Worm (Caenorhabditis elegans) whole organism, midembryonic: Measurements from ENCODE around the gene hlb-1.
A peak's percentile ranks its signal among the peaks of the same experiment; 100 is the strongest.

ENCODE experiments used
- T22C8.4 ChIP-seq: fragments of 200-800 bp; sonication (Bioruptor generic); IDR thresholded peaks from 2 replicates; pipeline ENCODE4 v1.3.6; 2022; ENCODE audit warnings: missing genetic modification characterization, missing compliant biosample characterization
- cog-1 ChIP-seq: sonication (generic microtip); optimal IDR thresholded peaks from 2 replicates; lab custom pipeline; 2016; ENCODE audit warnings: missing genetic modification characterization, missing compliant biosample characterization
- flt-1 ChIP-seq: fragments of 200-800 bp; sonication (Bioruptor generic); IDR thresholded peaks from 2 replicates; pipeline ENCODE4 v1.3.6; 2022; ENCODE audit warnings: missing genetic modification characterization, missing compliant biosample characterization
- klf-2 ChIP-seq: fragments of 200-800 bp; sonication (Bioruptor generic); conservative IDR thresholded peaks from 2 replicates; pipeline ENCODE4 v1.3.6; 2022; ENCODE audit warnings: missing genetic modification reagents, missing genetic modification characterization, missing compliant biosample characterization
- med-1 ChIP-seq: sonication (generic microtip); optimal IDR thresholded peaks from 2 replicates; lab custom pipeline; 2017; ENCODE audit warnings: missing genetic modification characterization, mild to moderate bottlenecking, missing compliant biosample characterization, antibody characterized with exemption, missing genetic modification reagents; ENCODE audit not compliant: insufficient read depth
- ref-1 ChIP-seq: fragments of 200-800 bp; sonication (Bioruptor generic); conservative IDR thresholded peaks from 2 replicates; pipeline ENCODE4 v1.3.6; 2022; ENCODE audit warnings: missing genetic modification reagents, missing genetic modification characterization, missing compliant biosample characterization
- tab-1 ChIP-seq: fragments of 200-800 bp; sonication (Bioruptor generic); IDR thresholded peaks from 2 replicates; pipeline ENCODE4 v1.3.6; 2022; ENCODE audit warnings: missing genetic modification characterization, missing compliant biosample characterization
- ztf-23 ChIP-seq: fragments of 200-800 bp; sonication (Bioruptor generic); IDR thresholded peaks from 2 replicates; pipeline ENCODE4 v1.3.6; 2022; ENCODE audit warnings: missing genetic modification reagents, missing genetic modification characterization, missing compliant biosample characterization
- ztf-29 ChIP-seq: fragments of 200-800 bp; sonication (Bioruptor generic); IDR thresholded peaks from 2 replicates; pipeline ENCODE4 v1.3.6; 2022; ENCODE audit warnings: missing genetic modification reagents, missing genetic modification characterization, missing compliant biosample characterization

Gene hlb-1

DNA sequence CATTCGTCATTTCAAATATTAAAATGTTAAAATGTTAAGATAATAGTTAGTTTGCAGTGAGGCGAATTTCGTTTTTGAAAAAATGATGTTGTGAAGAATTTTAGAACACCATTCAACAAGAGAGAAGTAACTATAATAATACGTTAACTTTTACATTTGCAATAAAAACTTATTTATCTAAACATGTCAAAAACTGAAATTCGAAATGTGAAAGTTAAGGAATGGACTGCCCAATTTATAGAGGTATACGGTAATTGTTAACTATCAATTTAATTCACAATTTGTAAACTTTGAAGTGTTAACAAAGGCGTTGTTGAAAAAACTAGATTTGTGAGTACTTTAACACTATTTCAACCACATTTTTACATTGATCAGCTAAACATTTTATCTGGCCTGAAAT lies 21.2 kb upstream of the hlb-1 start:
- TF ChIP-seq ztf-29 = no peak
- no peak for TF ChIP-seq ztf-23 (GFP tag; lab: Robert Waterston, UW)
- TF ChIP-seq med-1 = no peak
- TF ChIP-seq klf-2 (GFP tag; lab: Robert Waterston, UW) = no peak
- TF ChIP-seq T22C8.4 (GFP tag; lab: Robert Waterston, UW) = no peak
- no peak for TF ChIP-seq flt-1 (GFP tag; lab: Robert Waterston, UW)
- no peak for TF ChIP-seq cog-1 (tag; lab: Kevin White, UChicago)
- TF ChIP-seq ref-1 = no peak
- TF ChIP-seq tab-1 (GFP tag; lab: Robert Waterston, UW) = no peak

DNA sequence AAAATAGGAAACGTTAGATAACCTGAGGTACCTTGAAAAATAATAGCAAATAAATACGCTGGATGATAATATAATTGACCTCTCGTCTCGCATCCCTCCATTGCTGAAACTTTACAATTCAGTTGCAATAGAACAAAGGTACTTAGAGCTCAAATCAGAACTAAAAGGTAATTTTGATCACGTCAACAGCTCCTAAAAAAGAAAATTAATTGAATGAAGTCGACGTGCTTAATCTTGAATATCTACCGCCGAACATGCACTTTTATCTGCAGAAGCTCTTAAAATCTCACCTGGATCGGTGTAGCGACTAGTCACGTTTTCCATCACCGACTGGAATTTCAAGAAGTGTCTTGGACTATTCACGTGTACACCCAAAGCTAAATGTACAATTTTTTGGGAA lies 20.8 kb upstream of the hlb-1 start, which contains the start of gene sra-39:
sra-39 (minus strand) TSS at position 101 of the 400 bp plus-strand sequence.
- TF ChIP-seq ztf-23 (GFP tag; lab: Robert Waterston, UW) = no peak
- TF ChIP-seq flt-1 (GFP tag; lab: Robert Waterston, UW) = no peak
- no peak for TF ChIP-seq cog-1 (tag; lab: Kevin White, UChicago)
- TF ChIP-seq ztf-29 = no peak
- TF ChIP-seq med-1 = no peak
- TF ChIP-seq T22C8.4 (GFP tag; lab: Robert Waterston, UW) = no peak
- TF ChIP-seq tab-1 (GFP tag; lab: Robert Waterston, UW) = no peak
- TF ChIP-seq ref-1 = no peak
- TF ChIP-seq klf-2 (GFP tag; lab: Robert Waterston, UW) = no peak

DNA sequence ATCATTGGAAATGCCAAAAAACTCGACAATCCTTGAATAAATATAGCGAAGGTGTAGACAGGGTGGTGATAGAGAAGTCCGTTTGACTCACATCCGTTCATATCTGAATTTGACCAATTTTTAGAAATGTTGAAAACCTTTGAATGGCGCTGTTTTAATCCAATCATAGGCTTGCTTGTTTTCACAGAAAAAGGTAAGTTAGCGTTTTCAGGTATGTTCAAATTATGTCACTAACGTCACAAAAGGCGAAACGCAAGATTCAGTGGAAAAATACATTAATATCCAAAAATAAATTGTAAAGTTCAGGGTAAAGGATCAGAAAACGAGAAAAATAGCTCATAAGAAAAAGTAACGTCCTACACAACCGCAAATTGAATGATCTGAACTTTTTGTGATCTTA lies 17.5 kb upstream of the hlb-1 start, which contains the start of gene sra-38:
sra-38 (minus strand) TSS at position 101 of the 400 bp plus-strand sequence.
- TF ChIP-seq ztf-23 (GFP tag; lab: Robert Waterston, UW) = no peak
- TF ChIP-seq tab-1 (GFP tag; lab: Robert Waterston, UW) = no peak
- no peak for TF ChIP-seq flt-1 (GFP tag; lab: Robert Waterston, UW)
- no peak for TF ChIP-seq cog-1 (tag; lab: Kevin White, UChicago)
- TF ChIP-seq ztf-29 = no peak
- no peak for TF ChIP-seq klf-2 (GFP tag; lab: Robert Waterston, UW)
- TF ChIP-seq med-1 = no peak
- TF ChIP-seq ref-1 = no peak
- no peak for TF ChIP-seq T22C8.4 (GFP tag; lab: Robert Waterston, UW)

DNA sequence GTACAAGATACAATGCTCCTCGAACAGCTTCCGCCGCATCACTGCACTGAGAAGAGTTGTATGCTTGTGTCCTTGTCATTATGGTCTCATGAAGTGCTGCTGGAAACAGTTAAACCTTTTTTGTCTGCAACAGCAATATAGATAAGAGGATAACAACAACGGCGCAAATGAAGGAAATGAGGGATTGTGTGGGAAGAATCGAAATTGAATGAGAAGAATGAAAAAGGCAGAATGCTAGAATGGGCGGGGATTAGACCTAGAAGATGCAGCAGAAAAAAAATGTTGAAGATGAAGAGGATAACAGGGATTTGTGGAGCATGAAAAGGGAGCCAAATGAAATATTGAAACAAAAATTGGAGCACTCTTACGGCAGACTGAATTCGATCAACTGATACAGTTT lies 10.7 kb upstream of the hlb-1 start, which contains the start of gene sra-37:
sra-37 (minus strand) TSS at position 101 of the 400 bp plus-strand sequence.
- TF ChIP-seq ztf-29 = no peak
- no peak for TF ChIP-seq cog-1 (tag; lab: Kevin White, UChicago)
- no peak for TF ChIP-seq klf-2 (GFP tag; lab: Robert Waterston, UW)
- no peak for TF ChIP-seq tab-1 (GFP tag; lab: Robert Waterston, UW)
- no peak for TF ChIP-seq ztf-23 (GFP tag; lab: Robert Waterston, UW)
- TF ChIP-seq flt-1 (GFP tag; lab: Robert Waterston, UW) = no peak
- no peak for TF ChIP-seq T22C8.4 (GFP tag; lab: Robert Waterston, UW)
- no peak for TF ChIP-seq ref-1
- TF ChIP-seq med-1 = no peak

DNA sequence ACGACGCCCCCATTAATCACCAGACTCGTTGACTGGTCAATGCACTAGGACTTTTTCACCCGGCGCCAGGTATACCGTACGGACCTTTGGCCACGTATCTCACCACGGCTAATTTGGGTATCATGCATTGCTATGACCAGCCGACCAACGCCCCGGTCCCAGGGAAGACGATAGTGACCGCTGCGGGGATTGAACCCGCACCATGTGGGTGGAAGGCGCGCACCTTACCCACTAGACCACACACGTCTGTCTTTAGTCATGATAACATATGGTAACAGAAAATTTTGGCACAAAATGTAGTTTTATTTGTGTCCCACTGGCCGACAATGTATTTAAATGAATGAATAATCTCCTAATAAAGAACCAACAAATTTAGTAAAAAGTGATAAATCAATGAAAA lies 3.7 kb upstream of the hlb-1 start:
- TF ChIP-seq flt-1 (GFP tag; lab: Robert Waterston, UW) = 0 out of 2 replicates have a peak, but pooled peaks have one; percentile 33
- no peak for TF ChIP-seq med-1
- no peak for TF ChIP-seq cog-1 (tag; lab: Kevin White, UChicago)
- no peak for TF ChIP-seq ztf-29
- no peak for TF ChIP-seq klf-2 (GFP tag; lab: Robert Waterston, UW)
- TF ChIP-seq T22C8.4 (GFP tag; lab: Robert Waterston, UW) = no peak

DNA sequence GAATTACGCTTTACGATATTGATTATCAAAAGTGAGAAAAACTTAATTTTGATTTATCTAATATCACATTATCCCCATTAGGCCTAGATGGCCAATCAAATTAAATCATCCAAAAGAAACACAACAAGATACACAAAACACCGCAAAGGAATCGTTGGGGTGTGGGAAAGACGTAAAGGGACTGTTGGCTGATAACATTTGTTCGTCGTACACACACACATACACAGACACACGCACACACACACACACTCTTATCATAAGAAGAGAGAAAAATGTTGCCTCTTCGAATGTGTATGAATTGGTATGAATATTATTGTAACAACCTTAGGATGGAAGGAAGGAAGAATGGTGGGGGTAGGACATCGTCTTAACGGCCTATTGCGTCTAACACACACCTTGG lies 2.6 kb upstream of the hlb-1 start:
- TF ChIP-seq med-1 = no peak
- TF ChIP-seq cog-1 (tag; lab: Kevin White, UChicago) = no peak
- TF ChIP-seq ref-1 = no peak
- TF ChIP-seq tab-1 (GFP tag; lab: Robert Waterston, UW) = no peak
- no peak for TF ChIP-seq T22C8.4 (GFP tag; lab: Robert Waterston, UW)
- TF ChIP-seq klf-2 (GFP tag; lab: Robert Waterston, UW) = no peak
- no peak for TF ChIP-seq ztf-23 (GFP tag; lab: Robert Waterston, UW)
- no peak for TF ChIP-seq flt-1 (GFP tag; lab: Robert Waterston, UW)
- TF ChIP-seq ztf-29 = no peak

DNA sequence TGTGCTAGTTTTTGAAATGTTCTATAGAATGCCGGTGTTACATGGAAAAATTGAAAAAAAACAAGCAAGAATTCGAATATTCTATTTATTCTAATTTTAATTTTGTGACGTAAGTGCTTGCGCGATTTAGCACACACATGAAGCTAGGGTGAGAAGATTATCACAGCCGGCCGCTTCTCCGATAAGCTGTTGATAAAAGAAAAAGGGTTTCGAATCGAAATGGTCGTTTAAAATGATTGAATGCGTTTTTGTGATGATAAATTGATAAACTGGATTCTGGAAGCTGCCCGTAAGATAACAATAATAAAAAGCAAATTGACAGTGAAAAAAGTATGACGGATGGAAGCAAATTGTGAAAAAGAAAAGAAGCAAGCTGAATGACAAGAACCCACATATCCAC lies 1.6 kb upstream of the hlb-1 start:
- TF ChIP-seq tab-1 (GFP tag; lab: Robert Waterston, UW) (no peak), klf-2 (GFP tag; lab: Robert Waterston, UW) (no peak), ztf-23 (GFP tag; lab: Robert Waterston, UW) (no peak), T22C8.4 (GFP tag; lab: Robert Waterston, UW) (no peak), flt-1 (GFP tag; lab: Robert Waterston, UW) (no peak), ref-1 (no peak), cog-1 (tag; lab: Kevin White, UChicago) (no peak), med-1 (no peak)

DNA sequence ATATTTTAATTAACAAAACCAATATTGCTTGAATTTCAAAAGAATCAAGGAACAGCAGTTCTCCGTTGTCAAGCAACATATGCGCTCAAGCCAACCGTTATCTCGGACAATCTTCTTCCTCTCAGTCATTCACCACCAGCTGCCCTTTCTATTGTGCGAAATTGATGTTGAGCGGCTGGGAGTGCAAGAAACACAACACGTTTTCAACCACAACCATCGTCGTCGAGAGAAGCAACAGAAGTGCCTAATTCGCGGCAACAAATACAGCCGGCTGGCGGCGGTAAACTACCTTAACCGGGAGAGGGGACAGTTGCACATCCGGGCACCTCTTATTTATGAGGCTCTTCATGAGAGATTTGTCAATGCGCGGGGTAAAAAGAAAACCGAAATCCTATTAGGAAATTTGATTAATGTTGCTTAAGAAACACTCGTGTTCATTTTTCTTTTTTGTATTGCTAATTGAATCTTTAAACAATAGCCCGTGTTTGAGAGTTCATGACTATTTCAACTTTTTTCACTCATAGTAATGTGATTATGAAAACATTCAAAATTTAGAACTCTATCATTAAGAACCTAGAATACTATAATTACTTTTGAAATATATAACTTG lies 674 bp downstream of the hlb-1 start:
- TF ChIP-seq flt-1 (GFP tag; lab: Robert Waterston, UW) = no peak
- TF ChIP-seq med-1 = no peak
- no peak for TF ChIP-seq ztf-29
- TF ChIP-seq tab-1 (GFP tag; lab: Robert Waterston, UW) = no peak
- TF ChIP-seq cog-1 (tag; lab: Kevin White, UChicago) = no peak
- TF ChIP-seq ztf-23 (GFP tag; lab: Robert Waterston, UW) = no peak
- no peak for TF ChIP-seq klf-2 (GFP tag; lab: Robert Waterston, UW)
- TF ChIP-seq T22C8.4 (GFP tag; lab: Robert Waterston, UW) = no peak
- no peak for TF ChIP-seq ref-1

DNA sequence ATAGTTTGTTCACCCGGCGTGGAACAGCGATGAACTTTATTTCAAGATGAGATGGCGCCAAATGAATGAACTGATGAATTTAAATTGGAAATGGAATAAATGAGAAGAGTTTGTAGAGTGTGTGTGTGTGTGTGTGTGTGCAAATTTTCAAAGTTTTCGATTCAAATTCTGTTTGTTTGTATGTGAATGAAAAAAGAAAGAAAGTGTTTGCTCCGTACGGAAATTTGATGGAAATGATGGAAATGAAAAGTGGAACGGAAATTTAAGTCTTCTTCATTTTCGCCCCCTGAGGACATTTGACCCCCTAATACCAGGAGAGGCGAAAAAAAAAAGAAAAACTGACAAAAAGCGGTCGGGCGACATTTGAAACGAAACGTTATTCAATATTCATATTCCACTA lies 4.5 kb downstream of the hlb-1 start:
- TF ChIP-seq ztf-29 (no peak), ref-1 (no peak), cog-1 (tag; lab: Kevin White, UChicago) (no peak), klf-2 (GFP tag; lab: Robert Waterston, UW) (no peak), T22C8.4 (GFP tag; lab: Robert Waterston, UW) (no peak), flt-1 (GFP tag; lab: Robert Waterston, UW) (no peak), med-1 (no peak), tab-1 (GFP tag; lab: Robert Waterston, UW) (no peak), ztf-23 (GFP tag; lab: Robert Waterston, UW) (no peak)
